Fruit fly (Drosophila melanogaster): ENCODE data around the gene CG5265.

DNA sequence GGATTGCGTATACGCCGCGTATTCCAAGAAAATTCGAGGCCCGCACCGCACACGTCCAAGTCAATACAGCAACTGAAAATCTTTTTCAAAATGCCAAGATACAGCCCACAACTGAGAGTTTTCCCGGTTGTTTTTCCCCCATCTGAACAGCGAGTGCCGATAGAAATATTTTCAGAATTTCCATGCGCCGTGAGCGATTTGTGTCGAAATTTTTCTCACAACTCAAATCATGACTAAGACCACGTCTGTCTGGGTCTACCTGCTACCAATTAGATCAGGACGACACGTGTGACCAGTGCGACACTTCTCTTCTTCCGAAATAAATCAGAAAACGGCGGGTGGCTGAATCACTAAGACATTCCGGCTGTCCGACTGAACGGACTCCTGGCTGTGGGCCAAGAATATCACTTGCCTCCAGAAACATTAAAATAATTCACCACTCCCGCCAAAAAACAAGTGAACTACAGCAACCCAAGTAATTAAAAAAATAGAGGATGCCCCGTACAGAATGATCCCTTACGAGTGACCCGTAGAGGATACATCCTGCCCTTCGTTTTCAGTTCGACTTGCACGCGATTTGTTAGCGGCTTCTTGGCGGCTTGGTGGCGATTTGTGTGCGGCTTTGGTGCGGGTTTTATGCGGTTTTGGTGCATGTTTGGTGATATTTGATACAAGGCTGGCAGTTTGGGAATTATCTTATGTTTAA lies 13.3 kb upstream of the CG5265 start, which contains the start of gene cher:
- TF ChIP-seq EcR (GFP tag; optimal IDR thresholded peaks at IDR 0.05) (no peak), pan (optimal IDR thresholded peaks at IDR 0.05) (no peak)

All from whole organism.